Worm (Caenorhabditis elegans) whole organism, young adult: ENCODE measurements around the gene nxf-1.

Experiments
- B0019.2 ChIP-seq: fragments of 200-800 bp; sonication (Bioruptor generic); conservative IDR thresholded peaks from 2 replicates; pipeline ENCODE4 v1.3.6; 2022; ENCODE audit warnings: missing genetic modification reagents, missing genetic modification characterization, missing compliant biosample characterization
- B0035.1 ChIP-seq: sonication (generic microtip); optimal IDR thresholded peaks from 2 replicates; lab custom pipeline; 2016; ENCODE audit warnings: missing genetic modification characterization, mild to moderate bottlenecking, missing compliant biosample characterization, missing genotype, missing genetic modification reagents
- Y53G8AR.9 ChIP-seq: fragments of 200-800 bp; sonication (Bioruptor generic); conservative IDR thresholded peaks from 2 replicates; pipeline ENCODE4 v1.3.6; 2022; ENCODE audit warnings: missing genetic modification reagents, missing genetic modification characterization, missing compliant biosample characterization
- ZK185.1 ChIP-seq: sonication (generic microtip); optimal IDR thresholded peaks from 2 replicates; lab custom pipeline; 2016; ENCODE audit warnings: mild to moderate bottlenecking, missing genetic modification characterization, missing compliant biosample characterization; ENCODE audit not compliant: poor library complexity, severe bottlenecking
- ama-1 ChIP-seq, 3 experiments: fragments of 150-350 bp in 1 of 3; sonication (generic microtip) in 2 of 3; optimal IDR thresholded peaks; 2 replicates each; lab custom pipeline; 2014 to 2018; ENCODE audit warnings: missing biosample characterization in 2 of 3, missing genetic modification characterization in 2 of 3, missing genetic modification reagents in 2 of 3
- egl-18 ChIP-seq: fragments of 200-800 bp; sonication (Bioruptor generic); IDR thresholded peaks from 2 replicates; pipeline ENCODE4 v1.3.6; 2022; ENCODE audit warnings: missing genetic modification reagents, missing genetic modification characterization, missing compliant biosample characterization
- ets-4 ChIP-seq: fragments of 200-800 bp; sonication (Bioruptor generic); optimal IDR thresholded peaks from 2 replicates; lab custom pipeline; 2018; ENCODE audit warnings: mild to moderate bottlenecking, missing genetic modification characterization, missing compliant biosample characterization
- pha-4 ChIP-seq: fragments of 150-350 bp; sonication (generic microtip); optimal IDR thresholded peaks from 2 replicates; lab custom pipeline; 2014; ENCODE audit warnings: missing biosample characterization, missing genetic modification reagents, missing genetic modification characterization
- rec-8 ChIP-seq, 2 experiments: sonication (generic microtip); optimal IDR thresholded peaks; 2 replicates each; lab custom pipeline; 2016; ENCODE audit warnings: mild to moderate bottlenecking in 2 of 2, missing genetic modification characterization in 2 of 2, missing genetic modification reagents in 2 of 2, missing genotype in 2 of 2, missing biosample characterization in 1 of 2, missing compliant biosample characterization in 1 of 2, moderate library complexity in 1 of 2
- sdz-38 ChIP-seq: sonication (generic microtip); optimal IDR thresholded peaks from 2 replicates; lab custom pipeline; 2016; ENCODE audit warnings: missing genotype, missing genetic modification characterization, missing compliant biosample characterization
- sea-2 ChIP-seq: fragments of 200-800 bp; sonication (Bioruptor generic); IDR thresholded peaks from 2 replicates; pipeline ENCODE4 v1.3.6; 2022; ENCODE audit warnings: missing genetic modification characterization, missing compliant biosample characterization
- snpc-4 ChIP-seq, 5 experiments: fragments of 150-350 bp in 1 of 5; sonication (generic microtip) in 4 of 5; optimal IDR thresholded peaks; 2 replicates each; lab custom pipeline; 2014 to 2018; ENCODE audit warnings: missing genetic modification characterization in 5 of 5, missing biosample characterization in 3 of 5, antibody characterized with exemption in 2 of 5, mild to moderate bottlenecking in 2 of 5, missing compliant biosample characterization in 2 of 5, missing genotype in 2 of 5, moderate library complexity in 2 of 5, missing genetic modification reagents in 1 of 5
- unc-62 ChIP-seq: fragments of 150-350 bp; optimal IDR thresholded peaks from 2 replicates; lab custom pipeline; 2014; ENCODE audit warnings: missing biosample characterization, missing genetic modification reagents, missing genetic modification characterization
- ztf-26 ChIP-seq: sonication (generic microtip); optimal IDR thresholded peaks from 2 replicates; lab custom pipeline; 2017; ENCODE audit warnings: missing genetic modification characterization, missing compliant biosample characterization

ce11 chrV:14460122-14460521 is 45.3 kb upstream of the nxf-1 start:
- no peak for TF ChIP-seq B0019.2
- no peak for TF ChIP-seq Y53G8AR.9 (GFP tag; lab: Robert Waterston, UW)
- TF ChIP-seq ets-4 (GFP tag; lab: Kevin White, UChicago): no peak
- TF ChIP-seq snpc-4 (GFP tag; optimal IDR thresholded peaks at IDR 0.05; lab: Kevin White, UChicago): no peak
- TF ChIP-seq snpc-4 (tag; optimal IDR thresholded peaks at IDR 0.05; lab: Kevin White, UChicago): peak in 1 of 4 experiments; percentile 13
- TF ChIP-seq unc-62: no peak
- no peak for TF ChIP-seq pha-4
- no peak for TF ChIP-seq ztf-26 (tag; lab: Kevin White, UChicago)
- TF ChIP-seq sdz-38 (tag; lab: Kevin White, UChicago): no peak
- no peak for TF ChIP-seq B0035.1 (tag; lab: Kevin White, UChicago)
- no peak for TF ChIP-seq ama-1 (optimal IDR thresholded peaks at IDR 0.05; lab: Kevin White, UChicago)
- TF ChIP-seq ama-1 (GFP tag; optimal IDR thresholded peaks at IDR 0.05; lab: Kevin White, UChicago): no peak
- TF ChIP-seq sea-2 (GFP tag; lab: Robert Waterston, UW): no peak
- no peak for TF ChIP-seq rec-8 (tag; optimal IDR thresholded peaks at IDR 0.05; lab: Kevin White, UChicago)
- no peak for TF ChIP-seq egl-18
- TF ChIP-seq ZK185.1 (tag; lab: Kevin White, UChicago): no peak
